Worm (Caenorhabditis elegans) whole organism, L3 larva: ENCODE measurements around the gene rpl-7A.

Experiments
- R02D3.7 ChIP-seq: fragments of 150-350 bp; optimal IDR thresholded peaks from 2 replicates; lab custom pipeline; 2014; ENCODE audit warnings: missing biosample characterization, missing genetic modification characterization
- ZK546.5 ChIP-seq: sonication (generic microtip); optimal IDR thresholded peaks from 2 replicates; lab custom pipeline; 2017; ENCODE audit warnings: missing biosample characterization, missing genetic modification characterization
- aly-2 ChIP-seq: fragments of 150-350 bp; optimal IDR thresholded peaks from 2 replicates; lab custom pipeline; 2014; ENCODE audit warnings: missing biosample characterization, missing genetic modification characterization
- ama-1 ChIP-seq: fragments of 150-350 bp; optimal IDR thresholded peaks from 2 replicates; lab custom pipeline; 2018
- ceh-16 ChIP-seq: sonication (generic microtip); optimal IDR thresholded peaks from 2 replicates; lab custom pipeline; 2017; ENCODE audit warnings: missing biosample characterization, missing genetic modification characterization
- ceh-28 ChIP-seq: fragments of 150-350 bp; optimal IDR thresholded peaks from 2 replicates; lab custom pipeline; 2014; ENCODE audit warnings: missing biosample characterization, missing genetic modification reagents, missing genetic modification characterization
- ceh-9 ChIP-seq: sonication (generic microtip); optimal IDR thresholded peaks from 2 replicates; lab custom pipeline; 2018; ENCODE audit warnings: missing biosample characterization, missing genetic modification characterization
- daf-12 ChIP-seq: fragments of 150-350 bp; optimal IDR thresholded peaks from 2 replicates; lab custom pipeline; 2014; ENCODE audit warnings: missing biosample characterization, missing genetic modification reagents, missing genetic modification characterization
- egl-5 ChIP-seq: fragments of 150-350 bp; optimal IDR thresholded peaks from 2 replicates; lab custom pipeline; 2017; ENCODE audit warnings: missing biosample characterization, missing genetic modification reagents, missing genetic modification characterization, inconsistent platforms
- elt-1 ChIP-seq: fragments of 150-350 bp; optimal IDR thresholded peaks from 2 replicates; lab custom pipeline; 2014; ENCODE audit warnings: missing biosample characterization, missing genetic modification characterization
- elt-2 ChIP-seq: sonication (generic microtip); optimal IDR thresholded peaks from 2 replicates; lab custom pipeline; 2016; ENCODE audit warnings: missing genetic modification reagents, mild to moderate bottlenecking, missing genetic modification characterization, missing compliant biosample characterization
- elt-3 ChIP-seq, 3 experiments: fragments of 150-350 bp in 1 of 3; sonication (generic microtip) in 2 of 3; optimal IDR thresholded peaks; 2 replicates in 2 of 3; 4 replicates in 1 of 3; lab custom pipeline; 2014 to 2017; ENCODE audit warnings: missing biosample characterization in 3 of 3, missing genetic modification characterization in 3 of 3
- eor-1 ChIP-seq, 2 experiments: fragments of 150-350 bp; optimal IDR thresholded peaks; 2 replicates each; lab custom pipeline; 2014 to 2018; ENCODE audit warnings: missing biosample characterization in 2 of 2, missing genetic modification characterization in 2 of 2
- fos-1 ChIP-seq: fragments of 150-350 bp; optimal IDR thresholded peaks from 2 replicates; lab custom pipeline; 2014; ENCODE audit warnings: missing biosample characterization, missing genetic modification characterization
- hmg-11 ChIP-seq: sonication (generic microtip); optimal IDR thresholded peaks from 2 replicates; lab custom pipeline; 2016; ENCODE audit warnings: missing genetic modification characterization, missing compliant biosample characterization
- jun-1 ChIP-seq: fragments of 150-350 bp; optimal IDR thresholded peaks from 2 replicates; lab custom pipeline; 2014; ENCODE audit warnings: missing biosample characterization, missing genetic modification reagents, missing genetic modification characterization
- lin-39 ChIP-seq: fragments of 150-350 bp; optimal IDR thresholded peaks from 2 replicates; lab custom pipeline; 2018; ENCODE audit warnings: missing biosample characterization, missing genetic modification reagents, missing genetic modification characterization
- lsy-12 ChIP-seq: sonication (generic microtip); optimal IDR thresholded peaks from 2 replicates; lab custom pipeline; 2016; ENCODE audit warnings: mild to moderate bottlenecking, missing genetic modification characterization, missing compliant biosample characterization
- mdl-1 ChIP-seq: fragments of 150-350 bp; optimal IDR thresholded peaks from 2 replicates; lab custom pipeline; 2014; ENCODE audit warnings: missing biosample characterization, missing genetic modification characterization
- mml-1 ChIP-seq: fragments of 150-350 bp; sonication (generic microtip); optimal IDR thresholded peaks from 3 replicates; lab custom pipeline; 2014; ENCODE audit warnings: missing biosample characterization, missing genetic modification characterization
- nfya-1 ChIP-seq: sonication (generic microtip); optimal IDR thresholded peaks from 2 replicates; lab custom pipeline; 2017; ENCODE audit warnings: missing genetic modification characterization, mild to moderate bottlenecking, missing compliant biosample characterization, antibody characterized with exemption, moderate library complexity; ENCODE audit not compliant: insufficient read depth
- nhr-11 ChIP-seq: fragments of 150-350 bp; optimal IDR thresholded peaks from 2 replicates; lab custom pipeline; 2014; ENCODE audit warnings: missing biosample characterization, missing genetic modification characterization
- nhr-12 ChIP-seq: fragments of 150-350 bp; optimal IDR thresholded peaks from 2 replicates; lab custom pipeline; 2014; ENCODE audit warnings: missing biosample characterization, missing genetic modification characterization
- nhr-23 ChIP-seq: fragments of 150-350 bp; optimal IDR thresholded peaks from 2 replicates; lab custom pipeline; 2014; ENCODE audit warnings: missing biosample characterization, missing genetic modification reagents, missing genetic modification characterization
- nhr-237 ChIP-seq: fragments of 150-350 bp; optimal IDR thresholded peaks from 2 replicates; lab custom pipeline; 2014; ENCODE audit warnings: missing biosample characterization, missing genetic modification characterization
- nhr-28 ChIP-seq: fragments of 150-350 bp; optimal IDR thresholded peaks from 2 replicates; lab custom pipeline; 2014; ENCODE audit warnings: missing biosample characterization, missing genetic modification characterization
- nhr-43 ChIP-seq: sonication (generic microtip); optimal IDR thresholded peaks from 2 replicates; lab custom pipeline; 2016; ENCODE audit warnings: mild to moderate bottlenecking, missing genetic modification characterization, missing compliant biosample characterization; ENCODE audit not compliant: poor library complexity, severe bottlenecking
- nhr-67 ChIP-seq: fragments of 150-350 bp; optimal IDR thresholded peaks from 2 replicates; lab custom pipeline; 2014; ENCODE audit warnings: missing biosample characterization, missing genetic modification characterization
- nhr-76 ChIP-seq: fragments of 150-350 bp; sonication (generic microtip); optimal IDR thresholded peaks from 5 replicates; lab custom pipeline; 2014; ENCODE audit warnings: missing biosample characterization, missing genetic modification characterization
- nhr-77 ChIP-seq: fragments of 150-350 bp; optimal IDR thresholded peaks from 2 replicates; lab custom pipeline; 2014; ENCODE audit warnings: missing biosample characterization, missing genetic modification characterization
- pha-4 ChIP-seq: fragments of 150-350 bp; optimal IDR thresholded peaks from 2 replicates; lab custom pipeline; 2014; ENCODE audit warnings: missing biosample characterization, missing genetic modification reagents, missing genetic modification characterization
- sea-2 ChIP-seq: fragments of 150-350 bp; sonication (generic microtip); optimal IDR thresholded peaks from 4 replicates; lab custom pipeline; 2014; ENCODE audit warnings: missing biosample characterization, missing genetic modification reagents, missing genetic modification characterization
- skn-1 ChIP-seq: fragments of 150-350 bp; optimal IDR thresholded peaks from 2 replicates; lab custom pipeline; 2014; ENCODE audit warnings: missing biosample characterization, missing genetic modification characterization
- unc-62 ChIP-seq: fragments of 150-350 bp; sonication (generic microtip); optimal IDR thresholded peaks from 4 replicates; lab custom pipeline; 2014; ENCODE audit warnings: missing biosample characterization, missing genetic modification reagents, missing genetic modification characterization
- ztf-11 ChIP-seq: fragments of 150-350 bp; optimal IDR thresholded peaks from 2 replicates; lab custom pipeline; 2014; ENCODE audit warnings: missing biosample characterization, missing genetic modification characterization
- ztf-4 ChIP-seq: fragments of 150-350 bp; optimal IDR thresholded peaks from 2 replicates; lab custom pipeline; 2014; ENCODE audit warnings: missing biosample characterization, missing genetic modification characterization

rpl-7A gene

ce11 chrIV:4422029-4422428 lies 31.6 kb upstream of the rpl-7A start, which contains the start of gene clec-175:
Gene clec-175 (plus strand): TSS chrIV:4422329.
- TF ChIP-seq hmg-11 (no peak), eor-1 (tag; optimal IDR thresholded peaks at IDR 0.05; lab: Kevin White, UChicago) (no peak), nfya-1 (tag; lab: Kevin White, UChicago) (no peak), nhr-67 (tag; lab: Kevin White, UChicago) (no peak), lsy-12 (tag; lab: Kevin White, UChicago) (no peak), ztf-11 (no peak), mdl-1 (tag; lab: Kevin White, UChicago) (no peak), ceh-16 (tag; lab: Kevin White, UChicago) (no peak), nhr-28 (tag; lab: Kevin White, UChicago) (no peak), nhr-76 (tag; lab: Kevin White, UChicago) (no peak), nhr-12 (tag; lab: Kevin White, UChicago) (no peak), nhr-23 (tag; lab: Kevin White, UChicago) (no peak), pha-4 (tag; lab: Kevin White, UChicago) (no peak), elt-1 (tag; lab: Kevin White, UChicago) (no peak), sea-2 (no peak), ztf-4 (tag; lab: Kevin White, UChicago) (no peak), unc-62 (GFP tag; lab: Kevin White, UChicago) (no peak), ceh-28 (tag; lab: Kevin White, UChicago) (no peak), nhr-237 (tag; lab: Kevin White, UChicago) (no peak)

- no peak for TF ChIP-seq ceh-9 (tag; lab: Kevin White, UChicago)
- TF ChIP-seq egl-5, result no peak
- no peak for TF ChIP-seq nhr-28 (tag; lab: Kevin White, UChicago)
- no peak for TF ChIP-seq aly-2 (tag; lab: Kevin White, UChicago)
- no peak for TF ChIP-seq nhr-77 (tag; lab: Kevin White, UChicago)
- TF ChIP-seq mdl-1 (tag; lab: Kevin White, UChicago), result no peak
- TF ChIP-seq nhr-43 (tag; lab: Kevin White, UChicago), result no peak
- TF ChIP-seq mml-1 (tag; lab: Kevin White, UChicago), result no peak
- TF ChIP-seq unc-62 (GFP tag; lab: Kevin White, UChicago), result no peak
These were observed 22.7 kb upstream of the rpl-7A start for ce11 chrIV:4413114-4413513.

ce11 chrIV:4411948-4412335 lies 21.6 kb upstream of the rpl-7A start:
- no peak for TF ChIP-seq nhr-67 (tag; lab: Kevin White, UChicago)
- no peak for TF ChIP-seq ceh-16 (tag; lab: Kevin White, UChicago)
- TF ChIP-seq ceh-9 (tag; lab: Kevin White, UChicago), result no peak
- no peak for TF ChIP-seq elt-2
- TF ChIP-seq R02D3.7 (tag; lab: Kevin White, UChicago), result no peak
- no peak for TF ChIP-seq skn-1 (tag; lab: Kevin White, UChicago)
- no peak for TF ChIP-seq ZK546.5 (tag; lab: Kevin White, UChicago)
- no peak for TF ChIP-seq egl-5
- no peak for TF ChIP-seq nhr-11 (tag; lab: Kevin White, UChicago)
- TF ChIP-seq nfya-1 (tag; lab: Kevin White, UChicago), result no peak
- TF ChIP-seq lsy-12 (tag; lab: Kevin White, UChicago), result no peak
- TF ChIP-seq lin-39 (tag; lab: Kevin White, UChicago), result no peak
- TF ChIP-seq daf-12 (tag; lab: Kevin White, UChicago), result no peak

ce11 chrIV:4411311-4411947 lies 21.0 kb upstream of the rpl-7A start:
- TF ChIP-seq ama-1 (lab: Kevin White, UChicago) (no peak), nhr-28 (tag; lab: Kevin White, UChicago) (no peak), elt-3 (tag; optimal IDR thresholded peaks at IDR 0.05; lab: Kevin White, UChicago) (no peak), nhr-67 (tag; lab: Kevin White, UChicago) (no peak), jun-1 (no peak), ztf-4 (tag; lab: Kevin White, UChicago) (no peak), fos-1 (tag; lab: Kevin White, UChicago) (no peak), sea-2 (no peak), ceh-16 (tag; lab: Kevin White, UChicago) (no peak), ZK546.5 (tag; lab: Kevin White, UChicago) (no peak), hmg-11 (no peak), lin-39 (tag; lab: Kevin White, UChicago) (no peak), ceh-28 (tag; lab: Kevin White, UChicago) (no peak), nhr-237 (tag; lab: Kevin White, UChicago) (no peak), skn-1 (tag; lab: Kevin White, UChicago) (no peak), nhr-11 (tag; lab: Kevin White, UChicago) (no peak), nhr-23 (tag; lab: Kevin White, UChicago) (no peak)
